Worm (Caenorhabditis elegans): ENCODE measurements around the gene Y39H10A.1.

Gene Y39H10A.1

DNA sequence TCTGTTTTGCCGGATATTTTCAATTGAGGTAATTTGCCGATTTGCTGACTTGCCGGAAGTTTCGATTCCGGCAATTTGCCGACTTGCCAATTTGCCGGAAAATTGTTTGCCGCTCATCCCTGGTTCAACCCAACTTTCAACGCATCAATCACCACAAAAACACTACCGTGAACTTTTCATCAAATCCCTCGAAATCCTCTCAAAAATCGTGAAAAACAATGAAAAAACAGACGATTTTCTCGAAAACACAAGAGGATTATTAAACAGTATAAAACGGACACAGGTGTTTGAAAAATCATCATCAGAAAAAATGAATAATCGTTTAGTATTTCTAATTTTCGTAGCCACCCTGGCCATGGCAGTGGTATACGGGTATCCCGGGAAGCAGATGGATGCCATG lies at the start of gene Y39H10A.1:
Y39H10A.1 (plus strand) TSS at position 301 of the 400 bp plus-strand sequence.
- no peak for TF ChIP-seq mdl-1 (tag; optimal IDR thresholded peaks at IDR 0.05)
- TF ChIP-seq efl-1 (optimal IDR thresholded peaks at IDR 0.05), result no peak
- no peak for TF ChIP-seq efl-1 (GFP tag; optimal IDR thresholded peaks at IDR 0.05 in 1 of 2)
- no peak for TF ChIP-seq mep-1 (tag; optimal IDR thresholded peaks at IDR 0.05)
- no peak for TF ChIP-seq elt-3 (tag; optimal IDR thresholded peaks at IDR 0.05)
- TF ChIP-seq pax-3 (tag; optimal IDR thresholded peaks at IDR 0.05), result no peak
- no peak for TF ChIP-seq F16B12.6 (tag; optimal IDR thresholded peaks at IDR 0.05)
- TF ChIP-seq nhr-77 (tag; optimal IDR thresholded peaks at IDR 0.05), result no peak
- no peak for TF ChIP-seq grh-1 (GFP tag; IDR thresholded peaks at IDR 0.05)
- no peak for TF ChIP-seq unc-86 (tag; optimal IDR thresholded peaks at IDR 0.05)
- TF ChIP-seq nhr-19 (GFP tag; conservative IDR thresholded peaks at IDR 0.05), result no peak
- TF ChIP-seq nhr-20 (tag; optimal IDR thresholded peaks at IDR 0.05), result no peak
- TF ChIP-seq lsy-2 (tag; optimal IDR thresholded peaks at IDR 0.05), result no peak
- no peak for TF ChIP-seq ceh-88 (GFP tag; IDR thresholded peaks at IDR 0.05)
- no peak for TF ChIP-seq lin-15B (tag; optimal IDR thresholded peaks at IDR 0.05)
- no peak for TF ChIP-seq sptf-1 (tag; optimal IDR thresholded peaks at IDR 0.05)
- no peak for TF ChIP-seq ceh-90 (tag; optimal IDR thresholded peaks at IDR 0.05)
- no peak for TF ChIP-seq skn-1 (tag; optimal IDR thresholded peaks at IDR 0.05)

DNA sequence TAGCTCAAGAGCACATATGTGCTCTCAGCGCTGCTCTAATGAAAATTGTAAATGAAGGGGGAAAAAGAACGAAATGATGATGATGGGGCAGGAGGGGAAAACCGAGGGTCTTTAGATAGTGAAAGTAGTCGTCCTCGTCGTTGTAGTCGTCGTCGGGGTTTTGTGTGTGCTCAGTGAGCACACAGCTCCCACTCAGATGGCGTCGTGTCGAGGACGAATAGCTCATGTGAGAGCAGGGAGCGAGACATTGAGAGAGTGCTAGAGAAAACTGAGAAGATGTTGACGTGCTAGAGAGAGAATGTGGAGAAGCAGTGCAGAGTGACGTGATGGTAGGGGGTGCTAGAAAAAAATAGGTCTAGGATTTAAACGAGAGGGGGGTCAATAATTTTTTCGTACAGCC lies 49.3 kb upstream of the Y39H10A.1 start:
- peak; percentile 39 for TF ChIP-seq mep-1 (tag; optimal IDR thresholded peaks at IDR 0.05)
- TF ChIP-seq efl-1 (optimal IDR thresholded peaks at IDR 0.05), result peak; percentile 26 to 37
- TF ChIP-seq efl-1 (GFP tag; optimal IDR thresholded peaks at IDR 0.05 in 1 of 2), result no peak
- TF ChIP-seq lin-39 (tag; optimal IDR thresholded peaks at IDR 0.05), result no peak
- TF ChIP-seq lin-14 (GFP tag; optimal IDR thresholded peaks at IDR 0.05), result peak; percentile 90
- TF ChIP-seq unc-62 (GFP tag; optimal IDR thresholded peaks at IDR 0.05), result no peak
- no peak for TF ChIP-seq C34B4.2 (tag; optimal IDR thresholded peaks at IDR 0.05)
- no peak for TF ChIP-seq nhr-77 (tag; optimal IDR thresholded peaks at IDR 0.05)
- TF ChIP-seq nhr-12 (tag; optimal IDR thresholded peaks at IDR 0.05), result no peak
- TF ChIP-seq nhr-20 (tag; optimal IDR thresholded peaks at IDR 0.05), result no peak
- peak; percentile 12 for TF ChIP-seq snpc-4 (tag; optimal IDR thresholded peaks at IDR 0.05)
- peak in 1 of 3 experiments; percentile 20 for TF ChIP-seq dpl-1 (GFP tag; optimal IDR thresholded peaks at IDR 0.05)
- peak; percentile 36 for TF ChIP-seq egl-13 (tag; optimal IDR thresholded peaks at IDR 0.05)
- no peak for TF ChIP-seq ets-5 (GFP tag; IDR thresholded peaks at IDR 0.05)
- TF ChIP-seq tbx-2 (tag; optimal IDR thresholded peaks at IDR 0.05), result peak; percentile 48
- no peak for TF ChIP-seq lir-3 (tag; optimal IDR thresholded peaks at IDR 0.05; ENCODE audit: poor library complexity)
- no peak for TF ChIP-seq pag-3 (tag; optimal IDR thresholded peaks at IDR 0.05; ENCODE audit: borderline replicate concordance, insufficient read depth)
- peak; percentile 10 for TF ChIP-seq sox-4 (tag; optimal IDR thresholded peaks at IDR 0.05)
- TF ChIP-seq nhr-19 (GFP tag; conservative IDR thresholded peaks at IDR 0.05), result peak; percentile 26
- TF ChIP-seq rnt-1 (tag; optimal IDR thresholded peaks at IDR 0.05), result no peak
- TF ChIP-seq unc-86 (tag; optimal IDR thresholded peaks at IDR 0.05), result peak; percentile 77
- no peak for TF ChIP-seq unc-98 (GFP tag; IDR thresholded peaks at IDR 0.05)
- peak; percentile 57 for TF ChIP-seq snu-23 (GFP tag; optimal IDR thresholded peaks at IDR 0.05)
- TF ChIP-seq skn-1 (tag; optimal IDR thresholded peaks at IDR 0.05), result peak; percentile 45
- no peak for TF ChIP-seq ceh-63 (GFP tag; optimal IDR thresholded peaks at IDR 0.05)
- TF ChIP-seq fkh-10 (GFP tag; optimal IDR thresholded peaks at IDR 0.05), result peak; percentile 88
- 0 out of 2 replicates have a peak, but pooled peaks have one; percentile 11 for TF ChIP-seq isw-1 (GFP tag; IDR thresholded peaks at IDR 0.05)
- peak in 2 of 3 experiments; percentile 36 to 65 for TF ChIP-seq ceh-82 (tag; optimal IDR thresholded peaks at IDR 0.05)
- TF ChIP-seq nhr-71 (tag; optimal IDR thresholded peaks at IDR 0.05), result peak; percentile 67
- no peak for TF ChIP-seq nhr-28 (tag; optimal IDR thresholded peaks at IDR 0.05)
- peak; percentile 88 for TF ChIP-seq fkh-8 (tag; optimal IDR thresholded peaks at IDR 0.05)
- TF ChIP-seq ceh-90 (tag; optimal IDR thresholded peaks at IDR 0.05), result no peak
- peak; percentile 19 to 58 for TF ChIP-seq lsy-2 (tag; optimal IDR thresholded peaks at IDR 0.05)
- TF ChIP-seq aha-1 (tag; optimal IDR thresholded peaks at IDR 0.05), result no peak
- TF ChIP-seq hlh-17 (GFP tag; optimal IDR thresholded peaks at IDR 0.05; ENCODE audit: borderline replicate concordance), result no peak
- TF ChIP-seq Y116A8C.19 (tag; optimal IDR thresholded peaks at IDR 0.05; ENCODE audit: borderline replicate concordance), result no peak
- TF ChIP-seq swsn-7 (tag; optimal IDR thresholded peaks at IDR 0.05), result peak; percentile 53
- peak in 1 of 2 experiments; percentile 39 for TF ChIP-seq lin-35 (GFP tag; optimal IDR thresholded peaks at IDR 0.05)
- TF ChIP-seq C16A3.4 (tag; optimal IDR thresholded peaks at IDR 0.05), result no peak
- peak; percentile 40 for TF ChIP-seq xbp-1 (tag; optimal IDR thresholded peaks at IDR 0.05)
- TF ChIP-seq ceh-8 (GFP tag; optimal IDR thresholded peaks at IDR 0.05), result peak; percentile 38
- TF ChIP-seq dsc-1 (tag; optimal IDR thresholded peaks at IDR 0.05), result peak; percentile 43

Data from whole organism, L1 larva.